Worm (Caenorhabditis elegans) whole organism, L4 larva: ENCODE measurements around the gene dhcr-24.

Source experiments
- D1046.2 ChIP-seq: fragments of 200-800 bp; sonication (Bioruptor generic); IDR thresholded peaks from 2 replicates; pipeline ENCODE4 v1.3.6; 2022; ENCODE audit warnings: missing genetic modification characterization, missing compliant biosample characterization
- F10B5.3 ChIP-seq: sonication (generic microtip); optimal IDR thresholded peaks from 2 replicates; lab custom pipeline; 2016; ENCODE audit warnings: mild to moderate bottlenecking, missing genetic modification characterization, missing compliant biosample characterization
- F49E8.2 ChIP-seq: sonication (generic microtip); optimal IDR thresholded peaks from 2 replicates; lab custom pipeline; 2016; ENCODE audit warnings: missing compliant biosample characterization, mild to moderate bottlenecking, missing genetic modification characterization, borderline replicate concordance
- T26A8.4 ChIP-seq: fragments of 200-800 bp; sonication (Bioruptor generic); IDR thresholded peaks from 2 replicates; pipeline ENCODE4 v1.3.6; 2022; ENCODE audit warnings: missing genetic modification characterization, missing compliant biosample characterization
- Y48G9A.11 ChIP-seq: fragments of 200-800 bp; sonication (Bioruptor generic); IDR thresholded peaks from 2 replicates; pipeline ENCODE4 v1.3.6; 2022; ENCODE audit warnings: missing genetic modification reagents, missing genetic modification characterization, missing compliant biosample characterization
- Y5F2A.4 ChIP-seq: fragments of 200-800 bp; sonication (Bioruptor generic); optimal IDR thresholded peaks from 2 replicates; lab custom pipeline; 2018; ENCODE audit warnings: mild to moderate bottlenecking, missing genetic modification characterization, missing compliant biosample characterization
- ZK546.5 ChIP-seq, 2 experiments: sonication (generic microtip); optimal IDR thresholded peaks; 2 replicates each; lab custom pipeline; 2017; ENCODE audit warnings: missing biosample characterization in 2 of 2, missing genetic modification characterization in 2 of 2
- aha-1 ChIP-seq: fragments of 150-350 bp; peaks from one replicate; lab custom pipeline; 2014; ENCODE audit warnings: missing biosample characterization, missing genetic modification characterization
- ceh-82 ChIP-seq: sonication (generic microtip); optimal IDR thresholded peaks from 2 replicates; lab custom pipeline; 2017; ENCODE audit warnings: missing biosample characterization, missing genetic modification characterization
- ctbp-1 ChIP-seq: fragments of 200-800 bp; sonication (Bioruptor generic); IDR thresholded peaks from 2 replicates; pipeline ENCODE4 v1.3.6; 2022; ENCODE audit warnings: missing genetic modification reagents, missing genetic modification characterization, missing compliant biosample characterization
- daf-16 ChIP-seq, 3 experiments: sonication (generic microtip); optimal IDR thresholded peaks; 2 replicates each; lab custom pipeline; 2016 to 2017; ENCODE audit warnings: missing genetic modification characterization in 3 of 3, missing genetic modification reagents in 3 of 3, mild to moderate bottlenecking in 2 of 3, missing compliant biosample characterization in 2 of 3, missing biosample characterization in 1 of 3, moderate library complexity in 1 of 3
- daf-8 ChIP-seq: fragments of 200-800 bp; sonication (Bioruptor generic); IDR thresholded peaks from 2 replicates; pipeline ENCODE4 v1.3.6; 2022; ENCODE audit warnings: missing genetic modification characterization, missing compliant biosample characterization
- dmd-6 ChIP-seq: fragments of 200-800 bp; sonication (Bioruptor generic); IDR thresholded peaks from 2 replicates; pipeline ENCODE4 v1.3.6; 2022; ENCODE audit warnings: missing genetic modification reagents, missing genetic modification characterization, missing compliant biosample characterization
- duxl-1 ChIP-seq: sonication (generic microtip); optimal IDR thresholded peaks from 2 replicates; lab custom pipeline; 2016; ENCODE audit warnings: mild to moderate bottlenecking, missing genetic modification characterization, moderate library complexity, missing compliant biosample characterization; ENCODE audit not compliant: poor library complexity
- egl-27 ChIP-seq: sonication (generic microtip); optimal IDR thresholded peaks from 3 replicates; lab custom pipeline; 2017; ENCODE audit warnings: missing biosample characterization, missing genetic modification reagents, missing genetic modification characterization
- egl-43 ChIP-seq: fragments of 200-800 bp; sonication (Bioruptor generic); IDR thresholded peaks from 2 replicates; pipeline ENCODE4 v1.3.6; 2022; ENCODE audit warnings: missing genetic modification reagents, missing genetic modification characterization, missing compliant biosample characterization
- hif-1 ChIP-seq, 2 experiments: sonication (generic microtip); optimal IDR thresholded peaks; 2 replicates each; lab custom pipeline; 2016 to 2017; ENCODE audit warnings: missing compliant biosample characterization in 2 of 2, missing genetic modification characterization in 2 of 2, missing genetic modification reagents in 2 of 2, missing genotype in 2 of 2, mild to moderate bottlenecking in 1 of 2
- hmg-1.1 ChIP-seq: fragments of 200-800 bp; sonication (Bioruptor generic); IDR thresholded peaks from 2 replicates; pipeline ENCODE4 v1.3.6; 2022; ENCODE audit warnings: missing genetic modification reagents, missing genetic modification characterization, missing compliant biosample characterization
- lin-1 ChIP-seq: fragments of 200-800 bp; sonication (Bioruptor generic); IDR thresholded peaks from 2 replicates; pipeline ENCODE4 v1.3.6; 2022; ENCODE audit warnings: missing genetic modification reagents, missing genetic modification characterization, missing compliant biosample characterization
- lin-13 ChIP-seq: fragments of 150-350 bp; optimal IDR thresholded peaks from 2 replicates; lab custom pipeline; 2014; ENCODE audit warnings: missing biosample characterization, missing genetic modification reagents, missing genetic modification characterization
- lir-3 ChIP-seq: sonication (generic microtip); optimal IDR thresholded peaks from 2 replicates; lab custom pipeline; 2016; ENCODE audit warnings: mild to moderate bottlenecking, missing genetic modification characterization, missing compliant biosample characterization
- lsy-2 ChIP-seq, 2 experiments: fragments of 150-350 bp in 1 of 2; sonication (generic microtip) in 1 of 2; optimal IDR thresholded peaks; 2 replicates each; lab custom pipeline; 2014 to 2017; ENCODE audit warnings: missing biosample characterization in 2 of 2, missing genetic modification characterization in 2 of 2
- madf-5 ChIP-seq, 2 experiments: fragments of 200-800 bp; sonication (Bioruptor generic); IDR thresholded peaks; 2 replicates each; pipeline ENCODE4 v1.3.6; 2022; ENCODE audit warnings: missing compliant biosample characterization in 2 of 2, missing genetic modification characterization in 2 of 2
- madf-9 ChIP-seq: fragments of 200-800 bp; sonication (Bioruptor generic); conservative IDR thresholded peaks from 2 replicates; pipeline ENCODE4 v1.3.6; 2022; ENCODE audit warnings: missing genetic modification reagents, missing genetic modification characterization, missing compliant biosample characterization
- mdl-1 ChIP-seq, 2 experiments: fragments of 150-350 bp in 1 of 2; sonication (generic microtip) in 1 of 2; optimal IDR thresholded peaks; 2 replicates each; lab custom pipeline; 2014 to 2017; ENCODE audit warnings: missing biosample characterization in 2 of 2, missing genetic modification characterization in 2 of 2
- mes-2 ChIP-seq: sonication (generic microtip); optimal IDR thresholded peaks from 2 replicates; lab custom pipeline; 2016; ENCODE audit warnings: missing genotype, mild to moderate bottlenecking, missing genetic modification characterization, missing compliant biosample characterization; ENCODE audit not compliant: poor library complexity, severe bottlenecking
- mxl-2 ChIP-seq: fragments of 200-800 bp; sonication (Bioruptor generic); conservative IDR thresholded peaks from 2 replicates; pipeline ENCODE4 v1.3.6; 2022; ENCODE audit warnings: missing genetic modification reagents, missing genetic modification characterization, missing compliant biosample characterization
- mxl-3 ChIP-seq: fragments of 200-800 bp; sonication (Bioruptor generic); optimal IDR thresholded peaks from 2 replicates; lab custom pipeline; 2018; ENCODE audit warnings: mild to moderate bottlenecking, missing genetic modification characterization, missing compliant biosample characterization
- nhr-10 ChIP-seq: fragments of 150-350 bp; optimal IDR thresholded peaks from 2 replicates; lab custom pipeline; 2014; ENCODE audit warnings: missing biosample characterization, missing genetic modification characterization
- nhr-111 ChIP-seq: fragments of 200-800 bp; sonication (Bioruptor generic); optimal IDR thresholded peaks from 2 replicates; lab custom pipeline; 2018; ENCODE audit warnings: mild to moderate bottlenecking, missing genetic modification characterization, missing compliant biosample characterization
- nhr-28 ChIP-seq: fragments of 150-350 bp; optimal IDR thresholded peaks from 2 replicates; lab custom pipeline; 2014; ENCODE audit warnings: missing biosample characterization, missing genetic modification characterization
- nhr-42 ChIP-seq: fragments of 200-800 bp; sonication (Bioruptor generic); IDR thresholded peaks from 2 replicates; pipeline ENCODE4 v1.3.6; 2022; ENCODE audit warnings: missing genetic modification characterization, missing compliant biosample characterization
- nhr-77 ChIP-seq: fragments of 150-350 bp; optimal IDR thresholded peaks from 2 replicates; lab custom pipeline; 2014; ENCODE audit warnings: missing biosample characterization, missing genetic modification characterization
- pha-4 ChIP-seq, 2 experiments: fragments of 150-350 bp in 1 of 2; fragments of 200-800 bp in 1 of 2; sonication (Bioruptor generic) in 1 of 2; IDR thresholded peaks in 1 of 2; optimal IDR thresholded peaks in 1 of 2; 2 replicates each; pipeline versions ENCODE4 v1.3.6 to Lab custom; 2014 to 2022; ENCODE audit warnings: missing genetic modification characterization in 2 of 2, missing genetic modification reagents in 2 of 2, missing biosample characterization in 1 of 2, missing compliant biosample characterization in 1 of 2
- pqm-1 ChIP-seq: sonication (generic microtip); optimal IDR thresholded peaks from 2 replicates; lab custom pipeline; 2017; ENCODE audit warnings: missing biosample characterization, missing genetic modification characterization
- sdz-12 ChIP-seq: fragments of 200-800 bp; sonication (Bioruptor generic); optimal IDR thresholded peaks from 2 replicates; lab custom pipeline; 2018; ENCODE audit warnings: mild to moderate bottlenecking, missing genetic modification characterization, missing compliant biosample characterization
- set-16 ChIP-seq: fragments of 200-800 bp; sonication (Bioruptor generic); IDR thresholded peaks from 2 replicates; pipeline ENCODE4 v1.3.6; 2022; ENCODE audit warnings: missing genetic modification reagents, missing genetic modification characterization, missing compliant biosample characterization
- snpc-1.2 ChIP-seq: fragments of 200-800 bp; sonication (Bioruptor generic); IDR thresholded peaks from 2 replicates; pipeline ENCODE4 v1.3.6; 2022; ENCODE audit warnings: missing genetic modification reagents, missing genetic modification characterization, missing compliant biosample characterization
- spr-1 ChIP-seq: sonication (generic microtip); optimal IDR thresholded peaks from 2 replicates; lab custom pipeline; 2016; ENCODE audit warnings: mild to moderate bottlenecking, missing genetic modification characterization, missing compliant biosample characterization
- spr-3 ChIP-seq: fragments of 200-800 bp; sonication (Bioruptor generic); optimal IDR thresholded peaks from 2 replicates; lab custom pipeline; 2018; ENCODE audit warnings: mild to moderate bottlenecking, missing genetic modification characterization, missing compliant biosample characterization
- tra-1 ChIP-seq: fragments of 200-800 bp; sonication (Bioruptor generic); IDR thresholded peaks from 2 replicates; pipeline ENCODE4 v1.3.6; 2022; ENCODE audit warnings: missing genetic modification reagents, missing genetic modification characterization, missing compliant biosample characterization
- unc-39 ChIP-seq: sonication (generic microtip); optimal IDR thresholded peaks from 2 replicates; lab custom pipeline; 2017; ENCODE audit warnings: missing biosample characterization, missing genetic modification characterization
- unc-62 ChIP-seq, 3 experiments: fragments of 150-350 bp in 1 of 3; sonication (generic microtip); optimal IDR thresholded peaks in 2 of 3; peaks in 1 of 3; 1 replicate in 1 of 3; 2 replicates in 2 of 3; lab custom pipeline; 2014 to 2017; ENCODE audit warnings: missing biosample characterization in 3 of 3, missing genetic modification characterization in 3 of 3, missing genetic modification reagents in 3 of 3, missing genotype in 1 of 3
- vab-7 ChIP-seq: fragments of 200-800 bp; sonication (Bioruptor generic); IDR thresholded peaks from 2 replicates; pipeline ENCODE4 v1.3.6; 2022; ENCODE audit warnings: missing genetic modification reagents, missing genetic modification characterization, missing compliant biosample characterization
- zag-1 ChIP-seq: fragments of 150-350 bp; optimal IDR thresholded peaks from 2 replicates; lab custom pipeline; 2014; ENCODE audit warnings: missing biosample characterization, missing genetic modification characterization
- zfp-3 ChIP-seq: fragments of 200-800 bp; sonication (Bioruptor generic); conservative IDR thresholded peaks from 2 replicates; pipeline ENCODE4 v1.3.6; 2022; ENCODE audit warnings: missing genetic modification reagents, missing genetic modification characterization, missing compliant biosample characterization
- zip-11 ChIP-seq: fragments of 200-800 bp; sonication (Bioruptor generic); IDR thresholded peaks from 2 replicates; pipeline ENCODE4 v1.3.6; 2022; ENCODE audit warnings: missing genetic modification characterization, missing compliant biosample characterization
- zip-2 ChIP-seq: fragments of 150-350 bp; optimal IDR thresholded peaks from 2 replicates; lab custom pipeline; 2014; ENCODE audit warnings: missing biosample characterization, missing genetic modification characterization
- ztf-11 ChIP-seq: fragments of 150-350 bp; optimal IDR thresholded peaks from 2 replicates; lab custom pipeline; 2014; ENCODE audit warnings: missing biosample characterization, missing genetic modification characterization

Gene dhcr-24

DNA sequence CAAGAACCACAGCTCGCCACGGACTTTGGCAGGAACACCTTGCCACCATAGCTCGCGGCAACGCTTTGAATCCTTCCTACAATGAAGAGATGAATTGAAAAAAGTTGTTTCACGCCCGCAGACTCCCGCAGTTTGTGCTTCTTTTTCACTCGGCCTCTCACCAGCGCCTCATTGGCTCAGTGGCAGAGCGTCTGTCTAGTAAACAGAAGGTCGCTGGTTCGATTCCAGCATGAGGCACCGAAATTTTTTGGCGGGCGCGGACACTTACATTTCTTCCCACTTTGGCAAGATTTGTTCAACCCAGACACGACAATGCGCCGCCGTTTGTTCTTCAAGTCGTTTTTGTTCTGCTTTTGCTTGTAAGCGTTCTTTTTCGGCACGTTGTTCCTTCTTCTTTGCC is 36.1 kb downstream of the dhcr-24 start (continued):
- TF ChIP-seq ZK546.5 (tag; optimal IDR thresholded peaks at IDR 0.05; lab: Kevin White, UChicago) (no peak), spr-3 (GFP tag; lab: Kevin White, UChicago) (peak; percentile 34), lsy-2 (tag; optimal IDR thresholded peaks at IDR 0.05; lab: Kevin White, UChicago) (peak in 1 of 2 experiments; percentile 46), ztf-11 (no peak), ctbp-1 (peak; percentile 59; the same call in 1 of the 2 replicates), zip-11 (no peak), tra-1 (GFP tag; lab: Robert Waterston, UW) (peak; percentile 59; the same call in 1 of the 2 replicates), egl-43 (GFP tag; lab: Robert Waterston, UW) (peak; percentile 87), daf-16 (GFP tag; optimal IDR thresholded peaks at IDR 0.05; lab: Kevin White, UChicago) (peak in 1 of 2 experiments; percentile 75), daf-16 (tag; optimal IDR thresholded peaks at IDR 0.05; lab: Kevin White, UChicago) (peak; percentile 66), mxl-2 (GFP tag; lab: Robert Waterston, UW) (no peak), mdl-1 (tag; optimal IDR thresholded peaks at IDR 0.05; lab: Kevin White, UChicago) (no peak), pqm-1 (tag; lab: Kevin White, UChicago) (no peak), lin-1 (GFP tag; lab: Robert Waterston, UW) (peak; percentile 76), aha-1 (tag; lab: Kevin White, UChicago) (no peak), F49E8.2 (tag; lab: Kevin White, UChicago) (peak; percentile 33), D1046.2 (GFP tag; lab: Robert Waterston, UW) (0 out of 2 replicates have a peak, but pooled peaks have one; percentile 63), unc-39 (tag; lab: Kevin White, UChicago) (no peak), madf-5 (GFP tag; IDR thresholded peaks at IDR 0.05; lab: Robert Waterston, UW) (0 out of 4 replicates have a peak, but pooled peaks of 1 of the 2 experiments have one; percentile 62), nhr-77 (no peak), set-16 (peak; percentile 54; the same call in 1 of the 2 replicates), dmd-6 (GFP tag; lab: Robert Waterston, UW) (peak; percentile 63), spr-1 (tag; lab: Kevin White, UChicago) (peak; percentile 34), pha-4 (GFP tag; IDR thresholded peaks at IDR 0.05; lab: Robert Waterston, UW) (peak; percentile 80), pha-4 (tag; optimal IDR thresholded peaks at IDR 0.05; lab: Kevin White, UChicago) (no peak), daf-8 (GFP tag; lab: Robert Waterston, UW) (no peak), zag-1 (tag; lab: Kevin White, UChicago) (no peak), F10B5.3 (tag; lab: Kevin White, UChicago) (peak; percentile 52), nhr-10 (no peak), zfp-3 (GFP tag; lab: Robert Waterston, UW) (peak; percentile 63; the same call in 1 of the 2 replicates), lir-3 (no peak), unc-62 (GFP tag; optimal IDR thresholded peaks at IDR 0.05 in 1 of 2; lab: Kevin White, UChicago) (peak in 1 of 2 experiments; percentile 80), unc-62 (tag; optimal IDR thresholded peaks at IDR 0.05; lab: Kevin White, UChicago) (no peak), lin-13 (GFP tag; lab: Kevin White, UChicago) (no peak), hif-1 (tag; optimal IDR thresholded peaks at IDR 0.05; lab: Kevin White, UChicago) (no peak), ceh-82 (no peak), zip-2 (tag; lab: Kevin White, UChicago) (no peak), T26A8.4 (peak; percentile 61), sdz-12 (no peak), nhr-111 (GFP tag; lab: Kevin White, UChicago) (peak; percentile 23), mes-2 (tag; lab: Kevin White, UChicago) (peak; percentile 75), hmg-1.1 (peak; percentile 78), Y5F2A.4 (peak; percentile 34), snpc-1.2 (GFP tag; lab: Robert Waterston, UW) (peak; percentile 68; the same call in 1 of the 2 replicates), mxl-3 (peak; percentile 8), Y48G9A.11 (GFP tag; lab: Robert Waterston, UW) (peak; percentile 28), vab-7 (GFP tag; lab: Robert Waterston, UW) (peak; percentile 89), nhr-42 (GFP tag; lab: Robert Waterston, UW) (0 out of 2 replicates have a peak, but pooled peaks have one; percentile 48), egl-27 (tag; lab: Kevin White, UChicago) (no peak), madf-9 (GFP tag; lab: Robert Waterston, UW) (peak; percentile 57; the same call in 1 of the 2 replicates), nhr-28 (tag; lab: Kevin White, UChicago) (no peak), duxl-1 (no peak)
